Worm (Caenorhabditis elegans): ENCODE data around the gene C49C8.5.
A peak's percentile ranks its signal among the peaks of the same experiment; 100 is the strongest.

C49C8.5 gene

ce11 chrIV:8620102-8620733 is 33.2 kb downstream of the C49C8.5 start, which contains the start of gene lin-49 (continued):
- TF ChIP-seq tbx-2 (tag; optimal IDR thresholded peaks at IDR 0.05) (peak; percentile 42), mep-1 (tag; optimal IDR thresholded peaks at IDR 0.05) (peak; percentile 90), unc-98 (GFP tag; IDR thresholded peaks at IDR 0.05) (no peak), nhr-12 (tag; optimal IDR thresholded peaks at IDR 0.05) (no peak), jun-1 (tag; optimal IDR thresholded peaks at IDR 0.05) (peak; percentile 9), irx-1 (tag; optimal IDR thresholded peaks at IDR 0.05) (peak; percentile 1), ama-1 (optimal IDR thresholded peaks at IDR 0.05) (no peak), nhr-47 (tag; optimal IDR thresholded peaks at IDR 0.05) (peak; percentile 64), dpl-1 (GFP tag; optimal IDR thresholded peaks at IDR 0.05) (peak; percentile 31 to 48 (median 44)), swsn-7 (tag; optimal IDR thresholded peaks at IDR 0.05) (peak; percentile 58), egl-13 (tag; optimal IDR thresholded peaks at IDR 0.05) (peak; percentile 17), ztf-4 (tag; optimal IDR thresholded peaks at IDR 0.05) (peak; percentile 42), fkh-4 (tag; optimal IDR thresholded peaks at IDR 0.05; ENCODE audit: borderline replicate concordance) (no peak), pax-3 (tag; optimal IDR thresholded peaks at IDR 0.05) (no peak), sup-37 (GFP tag; optimal IDR thresholded peaks at IDR 0.05) (no peak), elt-3 (tag; optimal IDR thresholded peaks at IDR 0.05) (peak in 2 of 6 experiments; percentile 25 to 35), skn-1 (tag; optimal IDR thresholded peaks at IDR 0.05) (no peak), blmp-1 (tag; optimal IDR thresholded peaks at IDR 0.05) (peak; percentile 86), efl-1 (optimal IDR thresholded peaks at IDR 0.05) (peak; percentile 66 to 74), efl-1 (GFP tag; optimal IDR thresholded peaks at IDR 0.05 in 1 of 2) (peak; percentile 53 to 90), lin-14 (GFP tag; optimal IDR thresholded peaks at IDR 0.05) (peak; percentile 95), isw-1 (GFP tag; IDR thresholded peaks at IDR 0.05) (no peak), alr-1 (tag; optimal IDR thresholded peaks at IDR 0.05; ENCODE audit: borderline replicate concordance) (no peak), fkh-8 (tag; optimal IDR thresholded peaks at IDR 0.05) (peak; percentile 70), lin-13 (GFP tag; optimal IDR thresholded peaks at IDR 0.05) (peak; percentile 43), xbp-1 (tag; optimal IDR thresholded peaks at IDR 0.05) (peak; percentile 46), zip-4 (GFP tag; optimal IDR thresholded peaks at IDR 0.05) (no peak), unc-62 (GFP tag; optimal IDR thresholded peaks at IDR 0.05) (no peak), nhr-20 (tag; optimal IDR thresholded peaks at IDR 0.05) (peak; percentile 61), nhr-77 (tag; optimal IDR thresholded peaks at IDR 0.05) (no peak), dsc-1 (tag; optimal IDR thresholded peaks at IDR 0.05) (peak; percentile 1), nhr-85 (tag) (peak; percentile 87), rnt-1 (tag; optimal IDR thresholded peaks at IDR 0.05) (peak; percentile 65), nhr-71 (tag; optimal IDR thresholded peaks at IDR 0.05) (peak; percentile 76), ceh-8 (GFP tag; optimal IDR thresholded peaks at IDR 0.05) (no peak), nhr-76 (tag; optimal IDR thresholded peaks at IDR 0.05) (no peak), lin-15B (tag; optimal IDR thresholded peaks at IDR 0.05) (no peak)

DNA sequence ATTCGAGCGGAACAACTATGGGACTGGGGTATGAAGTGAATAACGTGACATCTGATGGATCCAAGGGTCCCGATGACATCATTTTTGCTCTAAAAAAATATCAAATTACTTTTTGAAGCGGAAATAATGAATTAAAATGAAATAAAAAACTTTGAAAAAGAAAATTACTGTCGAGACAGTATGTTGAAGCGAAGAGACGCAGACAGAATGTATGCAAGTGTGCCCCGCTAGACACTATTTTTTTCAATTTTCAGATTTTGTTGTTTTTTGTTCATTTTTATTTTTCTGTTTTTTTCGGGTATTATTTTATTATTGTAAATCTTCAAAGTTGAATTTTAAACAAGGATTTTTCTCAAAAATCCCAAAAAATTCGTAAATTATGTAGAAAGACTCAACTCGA is 34.8 kb downstream of the C49C8.5 start, which contains the start of gene F42A9.8:
F42A9.8 (minus strand) TSS at position 88 of the 400 bp plus-strand sequence.
- TF ChIP-seq nhr-20 (tag; optimal IDR thresholded peaks at IDR 0.05): peak; percentile 6
- TF ChIP-seq snu-23 (GFP tag; optimal IDR thresholded peaks at IDR 0.05): peak; percentile 35
- no peak for TF ChIP-seq F16B12.6 (tag; optimal IDR thresholded peaks at IDR 0.05)
- TF ChIP-seq hlh-4 (tag; optimal IDR thresholded peaks at IDR 0.05): no peak
- TF ChIP-seq efl-1 (optimal IDR thresholded peaks at IDR 0.05): peak; percentile 25 to 26
- peak; percentile 39 to 85 for TF ChIP-seq efl-1 (GFP tag; optimal IDR thresholded peaks at IDR 0.05 in 1 of 2)
- TF ChIP-seq nhr-71 (tag; optimal IDR thresholded peaks at IDR 0.05): peak; percentile 31
- peak; percentile 42 for TF ChIP-seq lin-14 (GFP tag; optimal IDR thresholded peaks at IDR 0.05)
- TF ChIP-seq pax-3 (tag; optimal IDR thresholded peaks at IDR 0.05): no peak
- TF ChIP-seq blmp-1 (tag; optimal IDR thresholded peaks at IDR 0.05): peak; percentile 6
- TF ChIP-seq ceh-82 (tag; optimal IDR thresholded peaks at IDR 0.05): peak in 1 of 3 experiments; percentile 11
- TF ChIP-seq mep-1 (tag; optimal IDR thresholded peaks at IDR 0.05): peak; percentile 21
- peak; percentile 18 to 49 for TF ChIP-seq lsy-2 (tag; optimal IDR thresholded peaks at IDR 0.05)
- peak in 1 of 2 experiments; percentile 42 for TF ChIP-seq lin-35 (GFP tag; optimal IDR thresholded peaks at IDR 0.05)
- no peak for TF ChIP-seq swsn-7 (tag; optimal IDR thresholded peaks at IDR 0.05)
- TF ChIP-seq fkh-4 (tag; optimal IDR thresholded peaks at IDR 0.05; ENCODE audit: borderline replicate concordance): no peak
- TF ChIP-seq dpl-1 (GFP tag; optimal IDR thresholded peaks at IDR 0.05): peak in 1 of 3 experiments; percentile 30
- no peak for TF ChIP-seq C16A3.4 (tag; optimal IDR thresholded peaks at IDR 0.05)
- TF ChIP-seq nhr-19 (GFP tag; conservative IDR thresholded peaks at IDR 0.05): no peak

Data from whole organism, L1 larva.